Fruit fly (Drosophila melanogaster) whole organism, prepupa: Measurements from ENCODE around the gene witty.

Source experiments
- fd59A ChIP-seq: fragments of 200-800 bp; sonication (Bioruptor generic); optimal IDR thresholded peaks from 2 replicates; lab custom pipeline; 2017; ENCODE audit warnings: missing biosample characterization, mild to moderate bottlenecking, missing genetic modification characterization, missing genetic modification reagents
- topi ChIP-seq: fragments of 200-800 bp; sonication (Bioruptor generic); optimal IDR thresholded peaks from 3 replicates; lab custom pipeline; 2016; ENCODE audit warnings: missing biosample characterization, missing genetic modification characterization

dm6 chr2L:8376717-8377116, 38.6 kb downstream of the witty start, which contains the start of the genes CG13390 and CG17294:
- peak; percentile 98 for TF ChIP-seq fd59A (GFP tag; lab: Kevin White, UChicago)
- peak; percentile 99 for TF ChIP-seq topi
